Worm (Caenorhabditis elegans): ENCODE measurements around the gene ins-22.

DNA sequence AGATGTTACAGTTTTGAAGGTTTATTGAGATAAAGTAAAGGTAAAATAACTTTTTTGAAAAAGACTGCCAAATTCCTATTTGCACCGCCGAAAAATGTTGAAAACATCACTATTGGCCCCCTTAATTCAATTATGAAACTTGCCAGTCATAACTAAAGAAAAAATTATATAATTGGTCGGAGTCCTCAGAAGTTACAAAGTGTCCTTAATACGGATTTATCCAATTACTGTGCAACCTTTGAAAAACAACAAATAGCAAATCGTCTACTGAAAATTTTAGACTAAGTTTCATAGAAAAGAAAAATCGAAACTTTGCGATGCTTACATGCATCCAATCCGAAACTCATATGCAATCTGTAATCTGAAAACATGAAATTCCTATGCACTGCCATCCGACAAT lies 41.5 kb upstream of the ins-22 start:
- no peak for TF ChIP-seq nhr-25 (tag; optimal IDR thresholded peaks at IDR 0.05)
- TF ChIP-seq lin-15B (tag; optimal IDR thresholded peaks at IDR 0.05): no peak
- TF ChIP-seq R02D3.7 (tag; optimal IDR thresholded peaks at IDR 0.05): no peak
